Fruit fly (Drosophila melanogaster): ENCODE results near the gene Pp4-19C.

DNA sequence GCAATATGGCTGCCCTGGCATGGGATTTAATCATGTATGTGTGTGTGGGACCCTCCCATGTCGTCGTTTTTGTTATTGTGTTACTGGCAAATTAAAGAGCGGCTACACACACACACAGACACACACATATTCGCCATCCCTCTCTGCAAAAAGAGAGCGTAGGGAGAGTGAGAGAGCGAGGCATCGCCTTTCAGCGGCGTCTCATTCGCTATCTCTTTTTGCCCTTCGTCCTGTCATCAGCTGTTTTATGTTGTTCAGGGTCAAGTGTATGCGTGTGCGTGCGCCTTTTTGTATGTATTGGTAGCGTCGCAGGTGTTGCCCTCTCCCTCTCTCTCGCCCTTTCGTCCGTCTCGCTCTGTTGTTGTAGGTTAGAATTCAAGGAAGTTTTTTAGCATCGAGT is 13.1 kb upstream of the Pp4-19C start:
- TF ChIP-seq usp (GFP tag; optimal IDR thresholded peaks at IDR 0.05) (no peak), Dll (optimal IDR thresholded peaks at IDR 0.05) (no peak), CG8478 (optimal IDR thresholded peaks at IDR 0.05) (no peak)
